Worm (Caenorhabditis elegans): Measurements from ENCODE around the gene M70.5.
"Not testable (repeated sequence)": the region's sequence is repeated elsewhere in the genome, so short reads cannot be mapped to it uniquely, and the experiment has no call there.

The M70.5 gene

DNA sequence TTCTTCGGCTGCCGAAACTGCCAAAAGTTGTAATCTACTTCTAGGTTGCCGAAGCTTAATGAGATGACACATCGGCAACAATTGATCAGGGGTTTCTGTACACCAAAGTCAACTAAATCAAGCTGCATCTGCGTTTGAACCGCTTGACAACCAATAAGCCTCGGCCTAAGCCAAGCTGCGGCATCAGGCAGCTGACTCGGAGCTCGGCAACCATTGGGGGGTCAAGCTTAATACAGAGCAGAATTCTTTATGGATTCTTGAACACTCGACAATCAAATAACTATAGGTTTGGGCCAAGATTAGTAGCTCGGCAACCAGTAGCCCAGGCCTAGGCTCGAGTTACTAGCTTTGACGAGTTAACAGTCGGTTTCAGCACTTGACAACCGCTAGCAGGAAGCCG is 54.5 kb downstream of the M70.5 start:
- TF ChIP-seq scrt-1 (GFP tag; IDR thresholded peaks at IDR 0.05) = no peak
- no peak for TF ChIP-seq ets-7 (tag; optimal IDR thresholded peaks at IDR 0.05)
- no peak for TF ChIP-seq tra-4 (tag; optimal IDR thresholded peaks at IDR 0.05)
- TF ChIP-seq hnd-1 (tag; optimal IDR thresholded peaks at IDR 0.05) = no peak
- TF ChIP-seq sea-1 (GFP tag; conservative IDR thresholded peaks at IDR 0.05) = no peak
- TF ChIP-seq flt-1 (GFP tag; IDR thresholded peaks at IDR 0.05) = no peak
- TF ChIP-seq tbx-37 (GFP tag; conservative IDR thresholded peaks at IDR 0.05) = no peak
- no peak for TF ChIP-seq hmbx-1 (tag; optimal IDR thresholded peaks at IDR 0.05)
- TF ChIP-seq hmg-4 (GFP tag; optimal IDR thresholded peaks at IDR 0.05) = no peak
- TF ChIP-seq aly-1 (tag; optimal IDR thresholded peaks at IDR 0.05) = no peak
- TF ChIP-seq tbx-11 (GFP tag; IDR thresholded peaks at IDR 0.05) = no peak
- TF ChIP-seq pes-1 (GFP tag; IDR thresholded peaks at IDR 0.05) = no peak

DNA sequence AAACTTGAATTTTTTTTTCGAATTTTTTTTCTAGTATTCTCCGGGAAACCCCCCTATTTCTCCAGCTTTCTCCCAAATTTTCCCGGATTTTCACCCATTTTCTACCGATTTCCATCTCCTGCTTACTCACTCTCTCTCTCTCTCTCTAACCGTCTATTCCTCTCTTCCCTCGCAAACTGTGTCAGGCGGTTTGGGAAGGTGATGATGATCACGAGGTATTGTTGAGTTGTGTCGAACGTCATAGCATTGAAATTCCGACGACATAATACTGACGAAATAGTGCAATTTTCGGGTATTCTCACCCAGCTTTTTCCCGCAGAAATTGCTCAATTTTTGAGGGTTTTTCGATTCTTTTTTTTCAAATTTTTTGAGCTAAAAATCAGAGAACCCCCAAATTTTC is 55.3 kb downstream of the M70.5 start:
- TF ChIP-seq tbx-37 (GFP tag; conservative IDR thresholded peaks at IDR 0.05) = no peak
- TF ChIP-seq pes-1 (GFP tag; IDR thresholded peaks at IDR 0.05) = no peak
- no peak for TF ChIP-seq hmg-4 (GFP tag; optimal IDR thresholded peaks at IDR 0.05)
- no peak for TF ChIP-seq ets-7 (tag; optimal IDR thresholded peaks at IDR 0.05)
- TF ChIP-seq ceh-36 (tag; optimal IDR thresholded peaks at IDR 0.05) = no peak
- TF ChIP-seq sea-1 (GFP tag; conservative IDR thresholded peaks at IDR 0.05) = no peak
- TF ChIP-seq hmbx-1 (tag; optimal IDR thresholded peaks at IDR 0.05) = no peak
- no peak for TF ChIP-seq ceh-13 (GFP tag; optimal IDR thresholded peaks at IDR 0.05)

DNA sequence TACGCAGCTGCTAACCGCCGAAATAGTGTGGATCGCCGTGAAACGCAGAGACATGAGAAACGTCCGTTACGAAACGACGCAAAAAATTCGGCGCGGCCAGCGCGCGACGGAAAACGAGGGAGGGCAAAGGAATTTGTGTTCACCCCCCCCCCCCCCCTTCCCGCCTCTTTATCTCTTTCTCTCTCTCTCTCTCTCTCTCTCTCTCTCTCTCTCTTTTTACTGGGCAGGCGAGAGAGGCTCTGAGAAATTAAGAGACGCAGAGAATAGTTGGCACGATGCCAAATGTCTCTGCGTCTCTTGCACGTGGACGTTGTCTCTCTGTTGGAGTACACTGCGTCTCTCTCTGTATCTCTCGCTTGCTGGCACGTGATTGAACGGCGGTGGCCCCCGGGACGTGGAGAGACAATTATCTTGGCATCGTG is 56.1 kb downstream of the M70.5 start:
- peak; percentile 66 for TF ChIP-seq hmg-4 (GFP tag; optimal IDR thresholded peaks at IDR 0.05)
- no peak for TF ChIP-seq flt-1 (GFP tag; IDR thresholded peaks at IDR 0.05)
- peak; percentile 61 for TF ChIP-seq F13C5.2 (tag; optimal IDR thresholded peaks at IDR 0.05)
- TF ChIP-seq pes-1 (GFP tag; IDR thresholded peaks at IDR 0.05) = peak; percentile 60
- TF ChIP-seq ceh-36 (tag; optimal IDR thresholded peaks at IDR 0.05) = no peak
- TF ChIP-seq B0310.2 (tag; optimal IDR thresholded peaks at IDR 0.05) = peak; percentile 31

DNA sequence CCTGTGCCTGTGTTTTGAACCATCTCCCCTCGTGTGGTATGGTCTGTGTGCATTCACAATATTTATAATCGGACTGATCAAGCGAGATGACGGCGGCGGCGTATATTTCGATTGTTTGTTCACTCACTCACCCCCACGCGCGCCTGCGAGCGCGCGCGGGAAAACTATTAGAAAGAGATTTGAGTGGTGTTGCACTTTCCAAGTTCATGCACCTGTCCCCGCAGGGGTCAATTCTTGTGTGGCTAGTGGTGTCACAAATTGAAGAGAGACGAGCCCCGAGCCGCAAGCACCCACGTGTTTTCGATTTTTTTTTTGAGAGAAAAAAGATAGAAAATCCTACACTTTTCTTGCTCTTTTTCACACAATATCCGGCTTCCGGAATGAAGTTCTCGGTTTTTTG is 58.2 kb downstream of the M70.5 start:
- TF ChIP-seq pes-1 (GFP tag; IDR thresholded peaks at IDR 0.05) (peak; percentile 30; the same call in 1 of the 2 replicates), flt-1 (GFP tag; IDR thresholded peaks at IDR 0.05) (no peak), hmg-4 (GFP tag; optimal IDR thresholded peaks at IDR 0.05) (peak; percentile 54)

DNA sequence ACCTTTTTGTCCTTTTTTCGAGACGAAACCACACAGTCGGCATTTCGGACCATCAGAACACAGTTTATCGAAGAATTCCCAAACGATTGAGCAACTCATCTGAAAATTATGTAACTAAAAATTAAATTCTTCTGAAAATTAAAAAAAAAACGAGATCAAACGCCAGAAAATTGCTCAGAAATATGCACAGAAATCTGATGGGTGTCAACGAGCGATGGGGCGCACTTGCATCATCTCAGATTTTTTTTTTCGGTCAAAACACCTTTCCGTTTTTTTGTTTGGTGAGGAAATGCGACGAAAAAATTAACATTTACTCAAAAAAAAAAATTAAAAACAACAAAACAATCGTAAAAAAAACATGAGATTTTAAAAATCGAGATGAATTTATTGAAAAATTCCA is 58.7 kb downstream of the M70.5 start, which contains the start of gene T04C4.3:
Gene T04C4.3 (minus strand): TSS at position 101 of the 400 bp plus-strand sequence.
- TF ChIP-seq ceh-13 (GFP tag; optimal IDR thresholded peaks at IDR 0.05); sea-1 (GFP tag; conservative IDR thresholded peaks at IDR 0.05); hmbx-1 (tag; optimal IDR thresholded peaks at IDR 0.05): not testable (repeated sequence)
